Worm (Caenorhabditis elegans) whole organism, L2 larva: ENCODE measurements around the gene sap-140.

Experiments
- C34F6.9 ChIP-seq: fragments of 150-350 bp; optimal IDR thresholded peaks from 2 replicates; lab custom pipeline; 2014; ENCODE audit warnings: missing biosample characterization, missing genetic modification characterization
- F13H6.1 ChIP-seq: sonication (generic microtip); optimal IDR thresholded peaks from 2 replicates; lab custom pipeline; 2016; ENCODE audit warnings: missing genetic modification characterization, missing compliant biosample characterization
- R02D3.7 ChIP-seq: fragments of 150-350 bp; optimal IDR thresholded peaks from 2 replicates; lab custom pipeline; 2014; ENCODE audit warnings: missing biosample characterization, missing genetic modification characterization
- Y55F3AM.14 ChIP-seq: fragments of 200-800 bp; sonication (Bioruptor generic); optimal IDR thresholded peaks from 2 replicates; lab custom pipeline; 2018; ENCODE audit warnings: mild to moderate bottlenecking, missing genetic modification characterization, missing compliant biosample characterization
- ZK546.5 ChIP-seq: sonication (generic microtip); optimal IDR thresholded peaks from 2 replicates; lab custom pipeline; 2017; ENCODE audit warnings: missing biosample characterization, missing genetic modification characterization
- ama-1 ChIP-seq: fragments of 150-350 bp; optimal IDR thresholded peaks from 2 replicates; lab custom pipeline; 2018; ENCODE audit warnings: inconsistent platforms
- blmp-1 ChIP-seq: sonication (generic microtip); optimal IDR thresholded peaks from 2 replicates; lab custom pipeline; 2017; ENCODE audit warnings: missing genetic modification characterization, mild to moderate bottlenecking, missing compliant biosample characterization, antibody characterized with exemption, moderate library complexity; ENCODE audit not compliant: insufficient read depth
- ceh-16 ChIP-seq: fragments of 150-350 bp; optimal IDR thresholded peaks from 2 replicates; lab custom pipeline; 2014; ENCODE audit warnings: missing biosample characterization, missing genetic modification characterization
- dmd-4 ChIP-seq: sonication (generic microtip); optimal IDR thresholded peaks from 2 replicates; lab custom pipeline; 2017; ENCODE audit warnings: missing biosample characterization, missing genetic modification characterization
- egl-27 ChIP-seq: sonication (generic microtip); optimal IDR thresholded peaks from 3 replicates; lab custom pipeline; 2017; ENCODE audit warnings: missing biosample characterization, missing genetic modification reagents, missing genetic modification characterization
- elt-3 ChIP-seq: sonication (generic microtip); optimal IDR thresholded peaks from 2 replicates; lab custom pipeline; 2017; ENCODE audit warnings: missing biosample characterization, missing genetic modification characterization
- fos-1 ChIP-seq: fragments of 150-350 bp; optimal IDR thresholded peaks from 2 replicates; lab custom pipeline; 2014; ENCODE audit warnings: missing biosample characterization, missing genetic modification characterization
- gmeb-1 ChIP-seq: fragments of 150-350 bp; optimal IDR thresholded peaks from 2 replicates; lab custom pipeline; 2014; ENCODE audit warnings: missing biosample characterization, missing genetic modification characterization
- lin-11 ChIP-seq: fragments of 150-350 bp; sonication (generic microtip); optimal IDR thresholded peaks from 2 replicates; lab custom pipeline; 2014; ENCODE audit warnings: missing biosample characterization, missing genetic modification characterization, inconsistent platforms, mixed read lengths
- lin-13 ChIP-seq: fragments of 150-350 bp; optimal IDR thresholded peaks from 2 replicates; lab custom pipeline; 2014; ENCODE audit warnings: missing biosample characterization, missing genetic modification reagents, missing genetic modification characterization
- lin-39 ChIP-seq: fragments of 150-350 bp; optimal IDR thresholded peaks from 2 replicates; lab custom pipeline; 2014; ENCODE audit warnings: missing biosample characterization, missing genetic modification reagents, missing genetic modification characterization
- lsy-2 ChIP-seq, 2 experiments: fragments of 150-350 bp in 1 of 2; sonication (generic microtip) in 1 of 2; optimal IDR thresholded peaks; 2 replicates each; lab custom pipeline; 2014 to 2017; ENCODE audit warnings: missing biosample characterization in 2 of 2, missing genetic modification characterization in 2 of 2
- mdl-1 ChIP-seq, 2 experiments: fragments of 150-350 bp in 1 of 2; sonication (generic microtip) in 1 of 2; optimal IDR thresholded peaks; 2 replicates each; lab custom pipeline; 2017; ENCODE audit warnings: missing biosample characterization in 2 of 2, missing genetic modification characterization in 2 of 2
- nhr-10 ChIP-seq: sonication (generic microtip); optimal IDR thresholded peaks from 2 replicates; lab custom pipeline; 2017; ENCODE audit warnings: missing biosample characterization, missing genetic modification characterization
- nhr-23 ChIP-seq: fragments of 150-350 bp; optimal IDR thresholded peaks from 2 replicates; lab custom pipeline; 2014; ENCODE audit warnings: missing biosample characterization, missing genetic modification reagents, missing genetic modification characterization
- nhr-237 ChIP-seq: fragments of 150-350 bp; optimal IDR thresholded peaks from 2 replicates; lab custom pipeline; 2014; ENCODE audit warnings: missing biosample characterization, missing genetic modification characterization
- nhr-25 ChIP-seq: fragments of 150-350 bp; sonication (generic microtip); optimal IDR thresholded peaks from 3 replicates; lab custom pipeline; 2014; ENCODE audit warnings: missing biosample characterization, missing genetic modification characterization
- nhr-77 ChIP-seq: fragments of 150-350 bp; optimal IDR thresholded peaks from 2 replicates; lab custom pipeline; 2014; ENCODE audit warnings: missing biosample characterization, missing genetic modification characterization
- peb-1 ChIP-seq: fragments of 150-350 bp; optimal IDR thresholded peaks from 2 replicates; lab custom pipeline; 2014; ENCODE audit warnings: missing biosample characterization, missing genetic modification characterization
- sem-4 ChIP-seq: fragments of 150-350 bp; optimal IDR thresholded peaks from 2 replicates; lab custom pipeline; 2014; ENCODE audit warnings: missing biosample characterization, missing genetic modification reagents, missing genetic modification characterization
- sma-9 ChIP-seq, 2 experiments: fragments of 150-350 bp in 1 of 2; sonication (generic microtip) in 1 of 2; optimal IDR thresholded peaks; 2 replicates each; lab custom pipeline; 2014 to 2016; ENCODE audit warnings: missing genetic modification characterization in 2 of 2, mild to moderate bottlenecking in 1 of 2, missing biosample characterization in 1 of 2, missing compliant biosample characterization in 1 of 2, missing genetic modification reagents in 1 of 2, moderate library complexity in 1 of 2
- snpc-4 ChIP-seq: fragments of 150-350 bp; optimal IDR thresholded peaks from 2 replicates; lab custom pipeline; 2014; ENCODE audit warnings: missing biosample characterization, missing genetic modification characterization
- unc-39 ChIP-seq: fragments of 150-350 bp; optimal IDR thresholded peaks from 2 replicates; lab custom pipeline; 2014; ENCODE audit warnings: missing biosample characterization, missing genetic modification characterization
- unc-55 ChIP-seq: fragments of 150-350 bp; sonication (generic microtip); optimal IDR thresholded peaks from 3 replicates; lab custom pipeline; 2014; ENCODE audit warnings: missing biosample characterization, missing genetic modification reagents, missing genetic modification characterization
- unc-62 ChIP-seq: fragments of 150-350 bp; optimal IDR thresholded peaks from 2 replicates; lab custom pipeline; 2014; ENCODE audit warnings: missing biosample characterization, missing genetic modification reagents, missing genetic modification characterization
- zag-1 ChIP-seq: fragments of 150-350 bp; optimal IDR thresholded peaks from 2 replicates; lab custom pipeline; 2014; ENCODE audit warnings: missing biosample characterization, missing genetic modification characterization
- ztf-1 ChIP-seq: fragments of 200-800 bp; sonication (Bioruptor generic); conservative IDR thresholded peaks from 2 replicates; pipeline ENCODE4 v1.3.6; 2022; ENCODE audit warnings: missing genetic modification characterization, missing compliant biosample characterization
- ztf-11 ChIP-seq: sonication (generic microtip); optimal IDR thresholded peaks from 2 replicates; lab custom pipeline; 2017; ENCODE audit warnings: missing biosample characterization, missing genetic modification characterization

The sap-140 gene

ce11 chrIII:7456640-7457039 lies 42.9 kb upstream of the sap-140 start, which contains the start of gene Y69F12A.1:
TSS of gene Y69F12A.1 (plus strand) at chrIII:7456940.
- TF ChIP-seq R02D3.7 (no peak), ztf-1 (GFP tag; lab: Robert Waterston, UW) (no peak), peb-1 (no peak), mdl-1 (tag; optimal IDR thresholded peaks at IDR 0.05; lab: Kevin White, UChicago) (no peak), lin-39 (no peak), nhr-10 (no peak)

- TF ChIP-seq nhr-77 (tag; lab: Kevin White, UChicago): no peak
- TF ChIP-seq F13H6.1 (tag; lab: Kevin White, UChicago): no peak
- TF ChIP-seq snpc-4 (tag; lab: Kevin White, UChicago): no peak
- no peak for TF ChIP-seq nhr-25 (tag; lab: Kevin White, UChicago)
- TF ChIP-seq C34F6.9: no peak
- TF ChIP-seq lin-13 (GFP tag; lab: Kevin White, UChicago): no peak
- no peak for TF ChIP-seq ama-1
- no peak for TF ChIP-seq gmeb-1 (tag; lab: Kevin White, UChicago)
- no peak for TF ChIP-seq lin-11 (tag; lab: Kevin White, UChicago)
- TF ChIP-seq blmp-1 (tag; lab: Kevin White, UChicago): no peak
- no peak for TF ChIP-seq lin-39
- no peak for TF ChIP-seq fos-1 (tag; lab: Kevin White, UChicago)
- TF ChIP-seq unc-39 (tag; lab: Kevin White, UChicago): no peak
- TF ChIP-seq unc-55 (GFP tag; lab: Kevin White, UChicago): no peak
- no peak for TF ChIP-seq ztf-11 (tag; lab: Kevin White, UChicago)
- no peak for TF ChIP-seq unc-62
- no peak for TF ChIP-seq dmd-4 (tag; lab: Kevin White, UChicago)
- TF ChIP-seq sma-9 (GFP tag; optimal IDR thresholded peaks at IDR 0.05; lab: Kevin White, UChicago): no peak
- TF ChIP-seq sma-9 (tag; optimal IDR thresholded peaks at IDR 0.05; lab: Kevin White, UChicago): no peak
Measured at ce11 chrIII:7458846-7459365, 40.6 kb upstream of the sap-140 start, which contains the start of the genes fipr-19 and fipr-18. TSS of gene fipr-19 (minus strand) at chrIII:7458946. TSS of gene fipr-18 (plus strand) at chrIII:7459315.

- TF ChIP-seq gmeb-1 (tag; lab: Kevin White, UChicago) (no peak), R02D3.7 (no peak), lin-13 (GFP tag; lab: Kevin White, UChicago) (no peak), sem-4 (no peak), nhr-23 (tag; lab: Kevin White, UChicago) (no peak), unc-39 (tag; lab: Kevin White, UChicago) (no peak), elt-3 (tag; lab: Kevin White, UChicago) (no peak), ceh-16 (tag; lab: Kevin White, UChicago) (no peak), ZK546.5 (tag; lab: Kevin White, UChicago) (no peak), C34F6.9 (no peak)
Measured at ce11 chrIII:7460018-7460417, 39.5 kb upstream of the sap-140 start, which contains the start of gene mls-1. TSS of gene mls-1 (plus strand) at chrIII:7460341.

- TF ChIP-seq fos-1 (tag; lab: Kevin White, UChicago): no peak
- TF ChIP-seq Y55F3AM.14 (GFP tag; lab: Kevin White, UChicago): no peak
- TF ChIP-seq ama-1: no peak
- no peak for TF ChIP-seq unc-62
- TF ChIP-seq lsy-2 (tag; optimal IDR thresholded peaks at IDR 0.05; lab: Kevin White, UChicago): no peak
- TF ChIP-seq ztf-1 (GFP tag; lab: Robert Waterston, UW): no peak
- TF ChIP-seq nhr-77 (tag; lab: Kevin White, UChicago): no peak
- no peak for TF ChIP-seq lin-39
- no peak for TF ChIP-seq lin-11 (tag; lab: Kevin White, UChicago)
- no peak for TF ChIP-seq gmeb-1 (tag; lab: Kevin White, UChicago)
- TF ChIP-seq F13H6.1 (tag; lab: Kevin White, UChicago): no peak
- no peak for TF ChIP-seq sem-4
- TF ChIP-seq snpc-4 (tag; lab: Kevin White, UChicago): no peak
- no peak for TF ChIP-seq zag-1 (tag; lab: Kevin White, UChicago)
- TF ChIP-seq egl-27 (tag; lab: Kevin White, UChicago): no peak
- no peak for TF ChIP-seq nhr-237 (tag; lab: Kevin White, UChicago)
- TF ChIP-seq ZK546.5 (tag; lab: Kevin White, UChicago): no peak
- no peak for TF ChIP-seq elt-3 (tag; lab: Kevin White, UChicago)
- no peak for TF ChIP-seq unc-55 (GFP tag; lab: Kevin White, UChicago)
- no peak for TF ChIP-seq nhr-10
Measured at ce11 chrIII:7462295-7462694, 37.2 kb upstream of the sap-140 start, which contains the start of gene fipr-20. TSS of gene fipr-20 (minus strand) at chrIII:7462395.
